Fruit fly (Drosophila melanogaster) whole organism, embryonic: Measurements from ENCODE around the gene IFT52.

Experiments
- Atf3 ChIP-seq: fragments of 200-800 bp; sonication (Bioruptor generic); optimal IDR thresholded peaks from 3 replicates; lab custom pipeline; 2016; ENCODE audit warnings: missing biosample characterization, missing genetic modification characterization
- CG15011 ChIP-seq: fragments of 200-800 bp; sonication (Bioruptor generic); optimal IDR thresholded peaks from 3 replicates; lab custom pipeline; 2018; ENCODE audit warnings: missing biosample characterization, mild to moderate bottlenecking, missing genetic modification characterization
- CG17385 ChIP-seq: fragments of 200-800 bp; sonication (Bioruptor generic); optimal IDR thresholded peaks from 3 replicates; lab custom pipeline; 2018; ENCODE audit warnings: missing biosample characterization, mild to moderate bottlenecking, missing genetic modification characterization
- CG4360 ChIP-seq: fragments of 200-800 bp; sonication (Bioruptor generic); IDR thresholded peaks from 2 replicates; pipeline ENCODE4 v1.3.6; 2022; ENCODE audit warnings: missing biosample characterization, missing genetic modification characterization
- Dad ChIP-seq: fragments of 200-800 bp; sonication (Bioruptor generic); optimal IDR thresholded peaks from 3 replicates; lab custom pipeline; 2016; ENCODE audit warnings: missing biosample characterization, missing genetic modification characterization
- fd3F ChIP-seq: fragments of 200-800 bp; sonication (Bioruptor generic); optimal IDR thresholded peaks from 2 replicates; lab custom pipeline; 2018; ENCODE audit warnings: missing biosample characterization, mild to moderate bottlenecking, missing genetic modification characterization, moderate library complexity

DNA sequence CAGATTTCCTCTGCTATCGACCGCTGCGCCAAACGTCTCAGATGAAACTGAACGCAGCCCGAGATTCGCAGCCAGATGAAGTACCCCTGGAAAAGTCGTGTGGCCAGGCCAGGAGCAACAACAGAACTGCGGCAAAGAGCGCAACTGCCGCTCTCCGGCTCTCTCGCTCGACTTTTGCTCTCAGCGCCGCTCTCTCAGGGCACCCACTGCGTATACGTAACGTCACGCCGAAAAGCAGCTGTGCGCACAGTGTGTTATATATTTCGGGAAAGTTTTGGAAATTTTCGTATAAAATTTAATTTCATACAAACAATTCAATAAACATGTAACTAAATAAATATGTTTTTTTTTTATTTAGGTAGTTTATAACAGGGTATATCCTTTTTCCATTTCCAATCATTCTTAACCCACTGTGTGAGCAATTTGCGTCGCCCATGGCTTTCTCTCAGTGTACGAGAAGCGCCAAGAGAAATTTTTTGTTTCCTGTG lies 43.8 kb upstream of the IFT52 start, which contains the start of gene Dpp10:
- peak; percentile 90 for TF ChIP-seq fd3F (GFP tag; lab: Kevin White, UChicago)
- peak; percentile 85 for TF ChIP-seq CG15011
- peak; percentile 64 for TF ChIP-seq Atf3 (GFP tag; lab: Kevin White, UChicago)
- TF ChIP-seq CG4360 (GFP tag; lab: Robert Waterston, UW) = peak; percentile 38; the same call in 1 of the 2 replicates
- TF ChIP-seq CG17385 (GFP tag; lab: Kevin White, UChicago) = peak; percentile 88
- TF ChIP-seq Dad (GFP tag; lab: Kevin White, UChicago) = peak; percentile 91
